Fruit fly (Drosophila melanogaster) whole organism, embryonic: ENCODE measurements around the gene Tsen34.
A peak's percentile ranks its signal among the peaks of the same experiment; 100 is the strongest.

Experiments used
- Asciz ChIP-seq: fragments of 200-800 bp; sonication (Bioruptor generic); optimal IDR thresholded peaks from 2 replicates; lab custom pipeline; 2017; ENCODE audit warnings: missing biosample characterization, mild to moderate bottlenecking, missing genetic modification characterization, missing genetic modification reagents
- Atf-2 ChIP-seq: fragments of 200-800 bp; sonication (Bioruptor generic); optimal IDR thresholded peaks from 2 replicates; lab custom pipeline; 2016; ENCODE audit warnings: missing biosample characterization, missing genetic modification characterization
- CG10431 ChIP-seq: fragments of 200-800 bp; sonication (Bioruptor generic); optimal IDR thresholded peaks from 3 replicates; lab custom pipeline; 2018; ENCODE audit warnings: missing biosample characterization, mild to moderate bottlenecking, missing genetic modification characterization
- CG10979 ChIP-seq: fragments of 200-800 bp; sonication (Bioruptor generic); optimal IDR thresholded peaks from 2 replicates; lab custom pipeline; 2018; ENCODE audit warnings: missing biosample characterization, mild to moderate bottlenecking, missing genetic modification characterization, moderate library complexity
- CG12155 ChIP-seq: fragments of 200-800 bp; sonication (Bioruptor generic); optimal IDR thresholded peaks from 3 replicates; lab custom pipeline; 2016; ENCODE audit warnings: missing biosample characterization, missing genetic modification characterization
- CG12299 ChIP-seq: fragments of 200-800 bp; sonication (Bioruptor generic); optimal IDR thresholded peaks from 2 replicates; lab custom pipeline; 2018; ENCODE audit warnings: missing biosample characterization, mild to moderate bottlenecking, missing genetic modification characterization
- CG15011 ChIP-seq: fragments of 200-800 bp; sonication (Bioruptor generic); optimal IDR thresholded peaks from 3 replicates; lab custom pipeline; 2018; ENCODE audit warnings: missing biosample characterization, mild to moderate bottlenecking, missing genetic modification characterization
- CG15073 ChIP-seq: fragments of 200-800 bp; sonication (Bioruptor generic); optimal IDR thresholded peaks from 2 replicates; lab custom pipeline; 2016; ENCODE audit warnings: missing biosample characterization, missing genetic modification characterization
- CG17328 ChIP-seq: fragments of 200-800 bp; sonication (Bioruptor generic); IDR thresholded peaks from 2 replicates; pipeline ENCODE4 v1.3.6; 2022; ENCODE audit warnings: missing biosample characterization, missing genetic modification characterization
- CG17385 ChIP-seq: fragments of 200-800 bp; sonication (Bioruptor generic); optimal IDR thresholded peaks from 3 replicates; lab custom pipeline; 2018; ENCODE audit warnings: missing biosample characterization, mild to moderate bottlenecking, missing genetic modification characterization
- CG2129 ChIP-seq: fragments of 200-800 bp; sonication (Bioruptor generic); IDR thresholded peaks from 2 replicates; pipeline ENCODE4 v1.3.6; 2022; ENCODE audit warnings: missing biosample characterization, missing genetic modification characterization; ENCODE audit not compliant: partially characterized antibody
- CG2678 ChIP-seq: fragments of 200-800 bp; sonication (Bioruptor generic); optimal IDR thresholded peaks from 3 replicates; lab custom pipeline; 2019; ENCODE audit warnings: missing biosample characterization, mild to moderate bottlenecking, missing genetic modification characterization, moderate library complexity
- CG34422 ChIP-seq: fragments of 200-800 bp; sonication (Bioruptor generic); IDR thresholded peaks from 3 replicates; pipeline ENCODE4 v1.3.6; 2022; ENCODE audit warnings: missing biosample characterization, missing genetic modification characterization
- CG3995 ChIP-seq: fragments of 200-800 bp; sonication (Bioruptor generic); optimal IDR thresholded peaks from 3 replicates; lab custom pipeline; 2016; ENCODE audit warnings: missing biosample characterization, missing genetic modification characterization
- CG4328 ChIP-seq: fragments of 200-800 bp; sonication (Bioruptor generic); optimal IDR thresholded peaks from 3 replicates; lab custom pipeline; 2017; ENCODE audit warnings: missing biosample characterization, missing genetic modification reagents, missing genetic modification characterization
- CG5953 ChIP-seq: fragments of 200-800 bp; sonication (Bioruptor generic); IDR thresholded peaks from 2 replicates; pipeline ENCODE4 v1.3.6; 2022; ENCODE audit warnings: missing biosample characterization, missing genetic modification characterization
- CG6683 ChIP-seq: fragments of 200-800 bp; sonication (Bioruptor generic); optimal IDR thresholded peaks from 2 replicates; lab custom pipeline; 2017; ENCODE audit warnings: missing biosample characterization, mild to moderate bottlenecking, missing genetic modification characterization, missing genetic modification reagents
- CG7745 ChIP-seq: fragments of 200-800 bp; sonication (Bioruptor generic); optimal IDR thresholded peaks from 2 replicates; lab custom pipeline; 2018; ENCODE audit warnings: missing biosample characterization, mild to moderate bottlenecking, missing genetic modification characterization, moderate library complexity
- CG7786 ChIP-seq: fragments of 200-800 bp; sonication (Bioruptor generic); optimal IDR thresholded peaks from 2 replicates; lab custom pipeline; 2016; ENCODE audit warnings: missing biosample characterization, missing genetic modification characterization
- CG8765 ChIP-seq: fragments of 200-800 bp; sonication (Bioruptor generic); IDR thresholded peaks from 2 replicates; pipeline ENCODE4 v1.3.6; 2022; ENCODE audit warnings: missing biosample characterization, missing genetic modification characterization
- Dbx ChIP-seq: fragments of 200-800 bp; sonication (Bioruptor generic); IDR thresholded peaks from 3 replicates; pipeline ENCODE4 v1.3.6; 2022; ENCODE audit warnings: missing biosample characterization, missing genetic modification characterization
- Ets97D ChIP-seq: fragments of 200-800 bp; sonication (Bioruptor generic); optimal IDR thresholded peaks from 3 replicates; lab custom pipeline; 2016; ENCODE audit warnings: missing biosample characterization, missing genetic modification characterization
- HLHmδ ChIP-seq: fragments of 200-800 bp; sonication (Bioruptor generic); optimal IDR thresholded peaks from 2 replicates; lab custom pipeline; 2018; ENCODE audit warnings: missing biosample characterization, mild to moderate bottlenecking, missing genetic modification characterization, moderate library complexity
- Mad ChIP-seq: fragments of 200-800 bp; sonication (Bioruptor generic); optimal IDR thresholded peaks from 2 replicates; lab custom pipeline; 2016; ENCODE audit warnings: missing biosample characterization, missing genetic modification characterization
- Med ChIP-seq: fragments of 200-800 bp; sonication (Bioruptor generic); peaks from one replicate; lab custom pipeline; 2016; ENCODE audit warnings: missing biosample characterization, missing genetic modification characterization, mild to moderate bottlenecking, inconsistent platforms, moderate library complexity
- Myb ChIP-seq: fragments of 200-800 bp; sonication (Bioruptor generic); optimal IDR thresholded peaks from 2 replicates; lab custom pipeline; 2016; ENCODE audit warnings: missing biosample characterization, missing genetic modification characterization
- Rfx ChIP-seq: fragments of 200-800 bp; sonication (Bioruptor generic); IDR thresholded peaks from 2 replicates; pipeline ENCODE4 v1.3.6; 2022; ENCODE audit warnings: missing biosample characterization, missing genetic modification characterization
- Sox102F ChIP-seq: fragments of 200-800 bp; sonication (Bioruptor generic); optimal IDR thresholded peaks from 2 replicates; lab custom pipeline; 2018; ENCODE audit warnings: missing biosample characterization, mild to moderate bottlenecking, missing genetic modification characterization, moderate library complexity
- Taf1 ChIP-seq: fragments of 200-800 bp; sonication (Bioruptor generic); IDR thresholded peaks from 2 replicates; pipeline ENCODE4 v1.3.6; 2022; ENCODE audit warnings: missing biosample characterization, missing genetic modification characterization
- al ChIP-seq: fragments of 200-800 bp; sonication (Bioruptor generic); IDR thresholded peaks from 2 replicates; pipeline ENCODE4 v1.3.6; 2022; ENCODE audit warnings: missing biosample characterization, missing genetic modification characterization
- ase ChIP-seq: fragments of 200-800 bp; sonication (Bioruptor generic); IDR thresholded peaks from 3 replicates; pipeline ENCODE4 v1.3.6; 2022; ENCODE audit warnings: missing biosample characterization, missing genetic modification characterization
- br ChIP-seq: fragments of >200 bp; optimal IDR thresholded peaks from 2 replicates; lab custom pipeline; 2017
- cas ChIP-seq: fragments of 200-800 bp; sonication (Bioruptor generic); IDR thresholded peaks from 2 replicates; pipeline ENCODE4 v1.3.6; 2022; ENCODE audit warnings: missing biosample characterization, missing genetic modification characterization
- danr ChIP-seq: fragments of 200-800 bp; sonication (Bioruptor generic); IDR thresholded peaks from 2 replicates; pipeline ENCODE4 v1.3.6; 2022; ENCODE audit warnings: missing biosample characterization, missing genetic modification characterization
- gce ChIP-seq: fragments of 200-800 bp; sonication (Bioruptor generic); IDR thresholded peaks from 3 replicates; pipeline ENCODE4 v1.3.6; 2022; ENCODE audit warnings: missing biosample characterization, missing genetic modification characterization
- gem ChIP-seq: fragments of 200-800 bp; sonication (Bioruptor generic); optimal IDR thresholded peaks from 2 replicates; lab custom pipeline; 2019; ENCODE audit warnings: missing biosample characterization, mild to moderate bottlenecking, missing genetic modification characterization, moderate library complexity
- h ChIP-seq: fragments of >200 bp; optimal IDR thresholded peaks from 2 replicates; lab custom pipeline; 2017
- her ChIP-seq: fragments of 200-800 bp; sonication (Bioruptor generic); optimal IDR thresholded peaks from 2 replicates; lab custom pipeline; 2016; ENCODE audit warnings: missing biosample characterization, missing genetic modification characterization
- lov ChIP-seq, 2 experiments: fragments of 200-800 bp in 1 of 2; fragments of >200 bp in 1 of 2; sonication (Bioruptor generic) in 1 of 2; IDR thresholded peaks in 1 of 2; optimal IDR thresholded peaks in 1 of 2; 2 replicates in 1 of 2; 3 replicates in 1 of 2; pipeline versions ENCODE4 v1.3.6 to Lab custom; 2017 to 2022; ENCODE audit warnings: missing biosample characterization in 1 of 2, missing genetic modification characterization in 1 of 2
- peb ChIP-seq: fragments of 200-800 bp; sonication (Bioruptor generic); IDR thresholded peaks from 2 replicates; pipeline ENCODE4 v1.3.6; 2022; ENCODE audit warnings: missing biosample characterization, missing genetic modification characterization
- phol ChIP-seq: fragments of 200-800 bp; sonication (Bioruptor generic); optimal IDR thresholded peaks from 3 replicates; lab custom pipeline; 2018; ENCODE audit warnings: missing biosample characterization, mild to moderate bottlenecking, missing genetic modification characterization, moderate library complexity
- prd ChIP-seq, 3 experiments: fragments of >200 bp in 2 of 3; fragments of 200-800 bp in 1 of 3; sonication (Bioruptor generic) in 1 of 3; optimal IDR thresholded peaks in 2 of 3; IDR thresholded peaks in 1 of 3; 2 replicates in 2 of 3; 3 replicates in 1 of 3; pipeline versions ENCODE4 v1.3.6 to Lab custom; 2017 to 2022; ENCODE audit warnings: missing biosample characterization in 1 of 3, missing genetic modification characterization in 1 of 3
- pros ChIP-seq: fragments of 200-800 bp; sonication (Bioruptor generic); optimal IDR thresholded peaks from 3 replicates; lab custom pipeline; 2019; ENCODE audit warnings: missing biosample characterization, mild to moderate bottlenecking, missing genetic modification characterization, moderate library complexity
- psq ChIP-seq: fragments of 200-800 bp; sonication (Bioruptor generic); optimal IDR thresholded peaks from 2 replicates; lab custom pipeline; 2017; ENCODE audit warnings: missing biosample characterization, missing genetic modification characterization
- pum ChIP-seq: fragments of 200-800 bp; sonication (Bioruptor generic); optimal IDR thresholded peaks from 2 replicates; lab custom pipeline; 2016; ENCODE audit warnings: missing biosample characterization, missing genetic modification characterization
- shn ChIP-seq: fragments of 200-800 bp; sonication (Bioruptor generic); optimal IDR thresholded peaks from 3 replicates; lab custom pipeline; 2016; ENCODE audit warnings: missing biosample characterization, missing genetic modification characterization
- tap ChIP-seq: fragments of 200-800 bp; optimal IDR thresholded peaks from 3 replicates; lab custom pipeline; 2019; ENCODE audit warnings: missing biosample characterization, mild to moderate bottlenecking, missing genetic modification characterization, moderate library complexity
- vnd ChIP-seq: fragments of 200-800 bp; sonication (Bioruptor generic); IDR thresholded peaks from 3 replicates; pipeline ENCODE4 v1.3.6; 2022; ENCODE audit warnings: missing biosample characterization, missing genetic modification characterization; ENCODE audit not compliant: partially characterized antibody
- zf30C ChIP-seq: fragments of 200-800 bp; sonication (Bioruptor generic); optimal IDR thresholded peaks from 3 replicates; lab custom pipeline; 2018; ENCODE audit warnings: missing biosample characterization, mild to moderate bottlenecking, missing genetic modification characterization

The Tsen34 gene

DNA sequence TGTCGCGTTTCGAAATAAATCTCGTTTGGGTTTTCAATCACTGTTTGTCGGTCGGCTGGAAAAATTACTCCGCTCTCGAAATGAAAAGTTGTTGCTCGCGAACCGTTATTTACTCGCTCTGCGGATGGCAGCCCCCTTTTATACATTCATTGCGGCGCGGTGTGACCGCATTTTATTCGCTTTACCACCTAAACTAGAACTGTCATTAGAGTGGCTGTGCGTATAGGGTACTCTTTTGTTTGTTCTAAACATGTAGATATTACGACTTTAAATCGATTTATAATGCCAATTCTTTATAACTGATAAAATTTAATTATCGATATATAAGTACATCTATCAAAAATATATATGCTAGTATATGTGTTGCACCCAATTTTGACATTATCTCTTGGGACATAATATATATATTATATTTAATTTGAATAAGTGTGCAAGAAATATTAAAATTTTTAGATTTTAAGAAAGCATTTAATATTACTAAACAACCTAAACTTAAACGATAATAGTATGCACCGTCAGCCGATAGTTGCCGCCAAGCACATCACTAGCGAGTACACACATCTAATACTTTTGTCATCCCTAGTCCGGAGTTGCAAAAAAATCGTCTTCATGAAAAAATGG, 24.7 kb upstream of the Tsen34 start, which contains the start of the genes bmm and Tdrd3 (continued):
- peak; percentile 85; the same call in 1 of the 2 replicates for TF ChIP-seq CG2129 (GFP tag; lab: Robert Waterston, UW)
- peak; percentile 74 for TF ChIP-seq CG10431 (GFP tag; lab: Kevin White, UChicago)
- TF ChIP-seq Myb (GFP tag; lab: Kevin White, UChicago), result peak; percentile 39
- peak; percentile 73 for TF ChIP-seq CG17385 (GFP tag; lab: Kevin White, UChicago)
- peak; percentile 79 for TF ChIP-seq CG4328 (GFP tag; lab: Kevin White, UChicago)
- peak; percentile 21 for TF ChIP-seq Ets97D (GFP tag; lab: Kevin White, UChicago)
- peak; percentile 41 for TF ChIP-seq shn (GFP tag; lab: Kevin White, UChicago)
- TF ChIP-seq CG12299, result peak; percentile 53
- peak; percentile 71 for TF ChIP-seq CG8765 (GFP tag; lab: Robert Waterston, UW)
- no peak for TF ChIP-seq pros
- peak; percentile 61 for TF ChIP-seq CG34422
- peak; percentile 84 for TF ChIP-seq Med (GFP tag; lab: Kevin White, UChicago)
- peak; percentile 75 for TF ChIP-seq CG10979 (tag; lab: Kevin White, UChicago)
- no peak for TF ChIP-seq her
- TF ChIP-seq Mad (GFP tag; lab: Kevin White, UChicago), result peak; percentile 22
- TF ChIP-seq HLHmδ, result peak; percentile 45
- peak; percentile 39; the same call in 1 of the 2 replicates for TF ChIP-seq CG17328 (GFP tag; lab: Robert Waterston, UW)
- TF ChIP-seq Atf-2 (GFP tag; lab: Kevin White, UChicago), result no peak
- peak; percentile 39 for TF ChIP-seq CG3995
- TF ChIP-seq, all 482 proteins: peak for 364

DNA sequence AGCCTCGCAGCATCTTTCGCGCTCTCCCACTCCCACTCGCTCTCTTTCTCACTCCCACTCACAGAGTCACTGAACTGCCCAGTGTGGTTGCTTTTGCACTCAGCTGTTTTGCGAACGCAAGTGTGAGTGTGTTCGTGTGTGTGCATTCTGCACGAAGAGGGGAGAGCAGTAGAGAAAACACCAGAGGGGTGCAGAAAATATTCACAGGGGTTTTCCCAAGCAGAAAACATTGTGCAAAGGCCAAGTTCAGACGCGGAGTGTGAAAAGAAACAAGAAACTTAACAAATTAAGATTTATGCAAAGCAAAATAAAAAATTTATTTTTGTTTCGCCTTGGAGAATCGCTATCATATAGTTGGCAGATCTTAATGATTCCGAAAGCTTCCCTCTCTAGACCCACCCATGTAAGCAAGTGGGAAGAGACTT, 23.9 kb upstream of the Tsen34 start:
- TF ChIP-seq CG2678 (no peak), br (lab: Kevin White, UChicago) (no peak), CG15011 (GFP tag; lab: Kevin White, UChicago) (no peak), CG15073 (GFP tag; lab: Kevin White, UChicago) (no peak), lov (optimal IDR thresholded peaks at IDR 0.05; lab: Kevin White, UChicago) (no peak), lov (GFP tag; IDR thresholded peaks at IDR 0.05; lab: Robert Waterston, UW) (peak; percentile 71; the same call in 2 of the 3 replicates), Sox102F (GFP tag; lab: Kevin White, UChicago) (peak; percentile 9), phol (peak; percentile 4), pros (peak; percentile 80), CG7786 (GFP tag; lab: Kevin White, UChicago) (peak; percentile 16), Taf1 (GFP tag; lab: Robert Waterston, UW) (no peak), psq (GFP tag; lab: Kevin White, UChicago) (no peak), danr (GFP tag; lab: Robert Waterston, UW) (0 out of 2 replicates have a peak, but pooled peaks have one; percentile 20), gce (GFP tag; lab: Robert Waterston, UW) (no peak), CG7745 (tag; lab: Kevin White, UChicago) (no peak), h (no peak), zf30C (GFP tag; lab: Kevin White, UChicago) (no peak), Rfx (peak; percentile 53), ase (GFP tag; lab: Robert Waterston, UW) (peak; percentile 51; the same call in 1 of the 3 replicates), CG6683 (GFP tag; lab: Kevin White, UChicago) (no peak), CG12155 (peak; percentile 20), peb (peak; percentile 50; the same call in 1 of the 2 replicates), Asciz (GFP tag; lab: Kevin White, UChicago) (peak; percentile 24), cas (GFP tag; lab: Robert Waterston, UW) (0 out of 2 replicates have a peak, but pooled peaks have one; percentile 5), al (GFP tag; lab: Robert Waterston, UW) (0 out of 2 replicates have a peak, but pooled peaks have one; percentile 19), Dbx (GFP tag; lab: Robert Waterston, UW) (peak; percentile 41; the same call in 2 of the 3 replicates), vnd (no peak), Med (GFP tag; lab: Kevin White, UChicago) (peak; percentile 90), pum (GFP tag; lab: Kevin White, UChicago) (peak; percentile 28), prd (optimal IDR thresholded peaks at IDR 0.05; lab: Kevin White, UChicago) (no peak), prd (GFP tag; IDR thresholded peaks at IDR 0.05; lab: Robert Waterston, UW) (peak; percentile 51; the same call in 2 of the 3 replicates), tap (tag; lab: Kevin White, UChicago) (no peak), gem (tag; lab: Kevin White, UChicago) (peak; percentile 24), CG5953 (GFP tag; lab: Robert Waterston, UW) (no peak)
